Worm (Caenorhabditis elegans): Measurements from ENCODE around the gene nhr-12.

ce11 chrV:10065679-10066078, 18.2 kb downstream of the nhr-12 start:
- no peak for TF ChIP-seq W03F9.2 (tag; optimal IDR thresholded peaks at IDR 0.05)
- TF ChIP-seq him-1 (tag; optimal IDR thresholded peaks at IDR 0.05) = no peak

Measured in whole organism, L4/young adult.